Worm (Caenorhabditis elegans) whole organism, late embryonic: ENCODE measurements around the gene C05B5.5.
A peak's percentile ranks its signal among the peaks of the same experiment; 100 is the strongest.

Experiments used
- K02D7.2 ChIP-seq: sonication (generic microtip); optimal IDR thresholded peaks from 2 replicates; lab custom pipeline; 2017; ENCODE audit warnings: mild to moderate bottlenecking, missing genetic modification characterization, missing compliant biosample characterization
- ahr-1 ChIP-seq: sonication (generic microtip); optimal IDR thresholded peaks from 2 replicates; lab custom pipeline; 2016; ENCODE audit warnings: missing genetic modification characterization, missing compliant biosample characterization
- ceh-18 ChIP-seq: sonication (generic microtip); optimal IDR thresholded peaks from 2 replicates; lab custom pipeline; 2016; ENCODE audit warnings: missing genetic modification characterization, missing compliant biosample characterization
- ceh-22 ChIP-seq: sonication (generic microtip); optimal IDR thresholded peaks from 2 replicates; lab custom pipeline; 2017; ENCODE audit warnings: missing biosample characterization, missing genetic modification characterization
- ceh-24 ChIP-seq: sonication (generic microtip); optimal IDR thresholded peaks from 2 replicates; lab custom pipeline; 2016; ENCODE audit warnings: mild to moderate bottlenecking, missing genetic modification characterization, missing compliant biosample characterization
- ceh-31 ChIP-seq: sonication (generic microtip); optimal IDR thresholded peaks from 2 replicates; lab custom pipeline; 2016; ENCODE audit warnings: missing genetic modification characterization, missing compliant biosample characterization
- ceh-34 ChIP-seq: sonication (generic microtip); optimal IDR thresholded peaks from 2 replicates; lab custom pipeline; 2016; ENCODE audit warnings: mild to moderate bottlenecking, missing genetic modification characterization, missing compliant biosample characterization
- che-1 ChIP-seq: sonication (generic microtip); optimal IDR thresholded peaks from 2 replicates; lab custom pipeline; 2016; ENCODE audit warnings: mild to moderate bottlenecking, missing genetic modification characterization, missing compliant biosample characterization
- dmd-4 ChIP-seq: sonication (generic microtip); optimal IDR thresholded peaks from 2 replicates; lab custom pipeline; 2016; ENCODE audit warnings: borderline replicate concordance, missing genetic modification characterization, missing compliant biosample characterization
- elt-4 ChIP-seq: sonication (generic microtip); optimal IDR thresholded peaks from 2 replicates; lab custom pipeline; 2016; ENCODE audit warnings: missing genetic modification characterization, missing compliant biosample characterization
- gmeb-2 ChIP-seq: sonication (generic microtip); optimal IDR thresholded peaks from 2 replicates; lab custom pipeline; 2016; ENCODE audit warnings: missing genetic modification characterization, inconsistent platforms, missing compliant biosample characterization
- hlh-15 ChIP-seq: sonication (generic microtip); optimal IDR thresholded peaks from 2 replicates; lab custom pipeline; 2016; ENCODE audit warnings: missing genetic modification characterization, missing compliant biosample characterization
- hlh-30 ChIP-seq: sonication (generic microtip); optimal IDR thresholded peaks from 2 replicates; lab custom pipeline; 2017; ENCODE audit warnings: antibody characterized with exemption, missing genetic modification characterization, missing compliant biosample characterization; ENCODE audit not compliant: insufficient read depth
- hlh-8 ChIP-seq: sonication (generic microtip); optimal IDR thresholded peaks from 2 replicates; lab custom pipeline; 2016; ENCODE audit warnings: missing genotype, missing genetic modification characterization, missing compliant biosample characterization
- madf-2 ChIP-seq: sonication (generic microtip); optimal IDR thresholded peaks from 2 replicates; lab custom pipeline; 2017; ENCODE audit warnings: missing genetic modification characterization, missing compliant biosample characterization
- mec-3 ChIP-seq: sonication (generic microtip); optimal IDR thresholded peaks from 2 replicates; lab custom pipeline; 2016; ENCODE audit warnings: borderline replicate concordance, missing genetic modification characterization, missing compliant biosample characterization
- npax-4 ChIP-seq: sonication (generic microtip); optimal IDR thresholded peaks from 2 replicates; lab custom pipeline; 2016; ENCODE audit warnings: missing genetic modification characterization, missing compliant biosample characterization
- odd-2 ChIP-seq: sonication (generic microtip); optimal IDR thresholded peaks from 2 replicates; lab custom pipeline; 2017; ENCODE audit warnings: antibody characterized with exemption, mild to moderate bottlenecking, missing genetic modification characterization, missing compliant biosample characterization
- pat-9 ChIP-seq: fragments of 200-800 bp; sonication (Bioruptor generic); optimal IDR thresholded peaks from 2 replicates; lab custom pipeline; 2018; ENCODE audit warnings: mild to moderate bottlenecking, missing genetic modification characterization, moderate library complexity, missing compliant biosample characterization
- pha-2 ChIP-seq: sonication (generic microtip); optimal IDR thresholded peaks from 2 replicates; lab custom pipeline; 2017; ENCODE audit warnings: mild to moderate bottlenecking, missing genetic modification characterization, missing compliant biosample characterization
- pha-4 ChIP-seq: fragments of 150-350 bp; optimal IDR thresholded peaks from 2 replicates; lab custom pipeline; 2018; ENCODE audit warnings: missing biosample characterization, missing genetic modification reagents, missing genetic modification characterization
- sdc-2 ChIP-seq: sonication (generic microtip); optimal IDR thresholded peaks from 2 replicates; lab custom pipeline; 2016; ENCODE audit warnings: missing genotype, missing genetic modification characterization, missing compliant biosample characterization
- tbx-2 ChIP-seq: sonication (generic microtip); optimal IDR thresholded peaks from 2 replicates; lab custom pipeline; 2016; ENCODE audit warnings: missing genetic modification characterization, missing compliant biosample characterization
- ttx-3 ChIP-seq: sonication (generic microtip); optimal IDR thresholded peaks from 2 replicates; lab custom pipeline; 2016; ENCODE audit warnings: missing genetic modification reagents, missing genetic modification characterization, missing compliant biosample characterization
- unc-3 ChIP-seq, 2 experiments: fragments of 200-800 bp in 1 of 2; sonication (Bioruptor generic) in 1 of 2; sonication (generic microtip) in 1 of 2; conservative IDR thresholded peaks in 1 of 2; optimal IDR thresholded peaks in 1 of 2; 2 replicates each; pipeline versions ENCODE4 v1.3.6 to Lab custom; 2016 to 2022; ENCODE audit warnings: missing compliant biosample characterization in 2 of 2, missing genetic modification characterization in 2 of 2, missing genetic modification reagents in 1 of 2
- unc-42 ChIP-seq: sonication (generic microtip); optimal IDR thresholded peaks from 2 replicates; lab custom pipeline; 2016; ENCODE audit warnings: missing genotype, missing genetic modification characterization, missing compliant biosample characterization
- unc-55 ChIP-seq: sonication (generic microtip); optimal IDR thresholded peaks from 2 replicates; lab custom pipeline; 2017; ENCODE audit warnings: missing biosample characterization, missing genetic modification reagents, missing genetic modification characterization
- ztf-16 ChIP-seq: sonication (generic microtip); optimal IDR thresholded peaks from 2 replicates; lab custom pipeline; 2017; ENCODE audit warnings: missing genetic modification characterization, missing compliant biosample characterization

The C05B5.5 gene

ce11 chrIII:9963447-9963846 lies 37.7 kb upstream of the C05B5.5 start (continued):
- TF ChIP-seq pat-9 = no peak

ce11 chrIII:9964416-9964815 lies 36.7 kb upstream of the C05B5.5 start:
- TF ChIP-seq K02D7.2 (tag; lab: Kevin White, UChicago) (no peak), ceh-18 (no peak), pha-2 (tag; lab: Kevin White, UChicago) (no peak), ceh-22 (tag; lab: Kevin White, UChicago) (no peak), mec-3 (tag; lab: Kevin White, UChicago) (no peak), hlh-30 (tag; lab: Kevin White, UChicago) (no peak), ceh-31 (tag; lab: Kevin White, UChicago) (no peak), unc-3 (GFP tag; conservative IDR thresholded peaks at IDR 0.05; lab: Robert Waterston, UW) (no peak), unc-3 (tag; optimal IDR thresholded peaks at IDR 0.05; lab: Kevin White, UChicago) (no peak), dmd-4 (tag; lab: Kevin White, UChicago) (no peak), hlh-15 (no peak), tbx-2 (tag; lab: Kevin White, UChicago) (no peak), ztf-16 (tag; lab: Kevin White, UChicago) (no peak)

ce11 chrIII:9965444-9965843 lies 35.7 kb upstream of the C05B5.5 start:
- TF ChIP-seq unc-55 (GFP tag; lab: Kevin White, UChicago) (peak; percentile 54), pha-4 (no peak)
- TF ChIP-seq, all 69 proteins: peak for 1

- TF ChIP-seq che-1 (no peak), ceh-34 (peak; percentile 40)
Measured at ce11 chrIII:9969371-9969770, 31.8 kb upstream of the C05B5.5 start.

- TF ChIP-seq K02D7.2 (tag; lab: Kevin White, UChicago) (no peak), madf-2 (no peak), ceh-24 (tag; lab: Kevin White, UChicago) (no peak), unc-42 (tag; lab: Kevin White, UChicago) (peak; percentile 36)
- TF ChIP-seq, all 69 proteins: peak for 1
Measured at ce11 chrIII:9972192-9972811, 28.9 kb upstream of the C05B5.5 start.

ce11 chrIII:9973765-9974164 lies 27.4 kb upstream of the C05B5.5 start, which contains the start of gene R10E12.2:
R10E12.2 (minus strand) TSS chrIII:9973865.
- TF ChIP-seq hlh-30 (tag; lab: Kevin White, UChicago) (no peak), mec-3 (tag; lab: Kevin White, UChicago) (no peak), ztf-16 (tag; lab: Kevin White, UChicago) (no peak), npax-4 (tag; lab: Kevin White, UChicago) (no peak), pha-4 (no peak)

- no peak for TF ChIP-seq elt-4 (tag; lab: Kevin White, UChicago)
- TF ChIP-seq odd-2 (tag; lab: Kevin White, UChicago) = no peak
- TF ChIP-seq pha-2 (tag; lab: Kevin White, UChicago) = no peak
- no peak for TF ChIP-seq ahr-1 (tag; lab: Kevin White, UChicago)
- TF ChIP-seq unc-42 (tag; lab: Kevin White, UChicago) = peak; percentile 58
- TF ChIP-seq hlh-8 = no peak
Measured at ce11 chrIII:9982119-9982642, 19.0 kb upstream of the C05B5.5 start.

- TF ChIP-seq ceh-31 (tag; lab: Kevin White, UChicago) (no peak), mec-3 (tag; lab: Kevin White, UChicago) (no peak), gmeb-2 (tag; lab: Kevin White, UChicago) (no peak), sdc-2 (tag; lab: Kevin White, UChicago) (no peak), K02D7.2 (tag; lab: Kevin White, UChicago) (no peak), ceh-22 (tag; lab: Kevin White, UChicago) (no peak), pha-4 (no peak), ttx-3 (no peak)
Measured at ce11 chrIII:9984604-9985003, 16.6 kb upstream of the C05B5.5 start.
